Fruit fly (Drosophila melanogaster) whole organism, embryonic: ENCODE data around the gene isoQC.

Experiments used
- Ada2b ChIP-seq: fragments of 200-800 bp; sonication (Bioruptor generic); IDR thresholded peaks from 2 replicates; pipeline ENCODE4 v1.3.6; 2022; ENCODE audit warnings: missing biosample characterization, missing genetic modification characterization
- Atf-2 ChIP-seq: fragments of 200-800 bp; sonication (Bioruptor generic); optimal IDR thresholded peaks from 2 replicates; lab custom pipeline; 2016; ENCODE audit warnings: missing biosample characterization, missing genetic modification characterization
- CG10654 ChIP-seq: fragments of 200-800 bp; sonication (Bioruptor generic); optimal IDR thresholded peaks from 2 replicates; lab custom pipeline; 2016; ENCODE audit warnings: missing biosample characterization, missing genetic modification characterization
- CG10959 ChIP-seq: fragments of 200-800 bp; sonication (Bioruptor generic); IDR thresholded peaks from 2 replicates; pipeline ENCODE4 v1.3.6; 2022; ENCODE audit warnings: missing biosample characterization, missing genetic modification characterization
- CG11560 ChIP-seq: fragments of 200-800 bp; sonication (Bioruptor generic); IDR thresholded peaks from 3 replicates; pipeline ENCODE4 v1.3.6; 2022; ENCODE audit warnings: missing biosample characterization, missing genetic modification characterization
- CG12104 ChIP-seq: fragments of 200-800 bp; sonication (Bioruptor generic); optimal IDR thresholded peaks from 3 replicates; lab custom pipeline; 2016; ENCODE audit warnings: missing biosample characterization, missing genetic modification characterization
- CG14050 ChIP-seq: fragments of 200-800 bp; sonication (Bioruptor generic); IDR thresholded peaks from 3 replicates; pipeline ENCODE4 v1.3.6; 2022; ENCODE audit warnings: missing biosample characterization, missing genetic modification characterization
- CG17385 ChIP-seq: fragments of 200-800 bp; sonication (Bioruptor generic); optimal IDR thresholded peaks from 3 replicates; lab custom pipeline; 2018; ENCODE audit warnings: missing biosample characterization, mild to moderate bottlenecking, missing genetic modification characterization
- CG2202 ChIP-seq: fragments of 200-800 bp; sonication (Bioruptor generic); optimal IDR thresholded peaks from 2 replicates; lab custom pipeline; 2018; ENCODE audit warnings: missing biosample characterization, mild to moderate bottlenecking, missing genetic modification characterization
- CG2678 ChIP-seq: fragments of 200-800 bp; sonication (Bioruptor generic); optimal IDR thresholded peaks from 3 replicates; lab custom pipeline; 2019; ENCODE audit warnings: missing biosample characterization, mild to moderate bottlenecking, missing genetic modification characterization, moderate library complexity
- CG3838 ChIP-seq: fragments of 200-800 bp; sonication (Bioruptor generic); optimal IDR thresholded peaks from 3 replicates; lab custom pipeline; 2016; ENCODE audit warnings: missing biosample characterization, missing genetic modification characterization
- CG4404 ChIP-seq: fragments of 200-800 bp; sonication (Bioruptor generic); IDR thresholded peaks from 2 replicates; pipeline ENCODE4 v1.3.6; 2022; ENCODE audit warnings: missing biosample characterization, missing genetic modification characterization
- CG4730 ChIP-seq: fragments of 200-800 bp; sonication (Bioruptor generic); IDR thresholded peaks from 2 replicates; pipeline ENCODE4 v1.3.6; 2022; ENCODE audit warnings: missing biosample characterization, missing genetic modification characterization
- CG4820 ChIP-seq: fragments of 200-800 bp; sonication (Bioruptor generic); optimal IDR thresholded peaks from 3 replicates; lab custom pipeline; 2016; ENCODE audit warnings: missing biosample characterization, missing genetic modification characterization
- CG9215 ChIP-seq: fragments of 200-800 bp; sonication (Bioruptor generic); IDR thresholded peaks from 2 replicates; pipeline ENCODE4 v1.3.6; 2022; ENCODE audit warnings: missing biosample characterization, missing genetic modification characterization
- CG9609 ChIP-seq: fragments of 200-800 bp; sonication (Bioruptor generic); optimal IDR thresholded peaks from 3 replicates; lab custom pipeline; 2016; ENCODE audit warnings: missing biosample characterization, missing genetic modification characterization
- D19A ChIP-seq: fragments of 200-800 bp; optimal IDR thresholded peaks from 3 replicates; lab custom pipeline; 2019; ENCODE audit warnings: missing biosample characterization, mild to moderate bottlenecking, missing genetic modification characterization, moderate library complexity
- Dfd ChIP-seq, 2 experiments: fragments of >200 bp; optimal IDR thresholded peaks; 2 replicates each; lab custom pipeline; 2017; ENCODE audit warnings: missing biosample characterization in 2 of 2, missing genetic modification characterization in 2 of 2
- Dp ChIP-seq: fragments of 200-800 bp; sonication (Bioruptor generic); optimal IDR thresholded peaks from 2 replicates; lab custom pipeline; 2018; ENCODE audit warnings: missing biosample characterization, mild to moderate bottlenecking, missing genetic modification characterization, moderate library complexity
- Eip74EF ChIP-seq, 2 experiments: fragments of 200-800 bp in 1 of 2; fragments of >200 bp in 1 of 2; sonication (Bioruptor generic) in 1 of 2; optimal IDR thresholded peaks; 2 replicates each; lab custom pipeline; 2017 to 2019; ENCODE audit warnings: missing biosample characterization in 2 of 2, missing genetic modification characterization in 2 of 2, mild to moderate bottlenecking in 1 of 2, moderate library complexity in 1 of 2
- Elba2 ChIP-seq: fragments of 200-800 bp; sonication (Bioruptor generic); optimal IDR thresholded peaks from 3 replicates; lab custom pipeline; 2016; ENCODE audit warnings: missing biosample characterization, missing genetic modification characterization
- Ets65A ChIP-seq: fragments of 200-800 bp; sonication (Bioruptor generic); peaks from one replicate; lab custom pipeline; 2016; ENCODE audit warnings: missing biosample characterization, missing genetic modification characterization
- Gug ChIP-seq: fragments of 200-800 bp; sonication (Bioruptor generic); IDR thresholded peaks from 4 replicates; pipeline ENCODE4 v1.3.6; 2022; ENCODE audit warnings: missing biosample characterization, missing genetic modification characterization
- HLH4C ChIP-seq: fragments of 200-800 bp; sonication (Bioruptor generic); IDR thresholded peaks from 3 replicates; pipeline ENCODE4 v1.3.6; 2022; ENCODE audit warnings: missing biosample characterization, missing genetic modification characterization; ENCODE audit not compliant: partially characterized antibody
- Lim3 ChIP-seq: fragments of 200-800 bp; sonication (Bioruptor generic); IDR thresholded peaks from 2 replicates; pipeline ENCODE4 v1.3.6; 2022; ENCODE audit warnings: missing biosample characterization, missing genetic modification characterization
- Mad ChIP-seq: fragments of 200-800 bp; sonication (Bioruptor generic); optimal IDR thresholded peaks from 2 replicates; lab custom pipeline; 2016; ENCODE audit warnings: missing biosample characterization, missing genetic modification characterization
- Oli ChIP-seq: fragments of 200-800 bp; sonication (Bioruptor generic); optimal IDR thresholded peaks from 2 replicates; lab custom pipeline; 2018; ENCODE audit warnings: missing biosample characterization, mild to moderate bottlenecking, missing genetic modification characterization, moderate library complexity
- Six4 ChIP-seq: fragments of 200-800 bp; sonication (Bioruptor generic); optimal IDR thresholded peaks from 2 replicates; lab custom pipeline; 2016; ENCODE audit warnings: missing biosample characterization, missing genetic modification characterization
- Stat92E ChIP-seq, 3 experiments: fragments of >200 bp in 2 of 3; fragments of 200-800 bp in 1 of 3; sonication (Bioruptor generic) in 1 of 3; optimal IDR thresholded peaks; 2 replicates each; lab custom pipeline; 2017 to 2019; ENCODE audit warnings: missing biosample characterization in 3 of 3, missing genetic modification characterization in 3 of 3, mild to moderate bottlenecking in 1 of 3, moderate library complexity in 1 of 3
- Usf ChIP-seq: fragments of 200-800 bp; sonication (Bioruptor generic); optimal IDR thresholded peaks from 2 replicates; lab custom pipeline; 2017; ENCODE audit warnings: missing genotype, missing biosample characterization, missing genetic modification characterization
- bcd ChIP-seq: fragments of 200-800 bp; sonication (Bioruptor generic); optimal IDR thresholded peaks from 2 replicates; lab custom pipeline; 2017; ENCODE audit warnings: missing biosample characterization, mild to moderate bottlenecking, missing genetic modification characterization
- br ChIP-seq: fragments of >200 bp; optimal IDR thresholded peaks from 2 replicates; lab custom pipeline; 2017
- btn ChIP-seq: fragments of 200-800 bp; sonication (Bioruptor generic); optimal IDR thresholded peaks from 2 replicates; lab custom pipeline; 2016; ENCODE audit warnings: missing biosample characterization, missing genetic modification characterization
- cad ChIP-seq: fragments of >200 bp; optimal IDR thresholded peaks from 2 replicates; lab custom pipeline; 2017; ENCODE audit warnings: missing biosample characterization, missing genetic modification characterization
- croc ChIP-seq: fragments of 200-800 bp; sonication (Bioruptor generic); conservative IDR thresholded peaks from 3 replicates; pipeline ENCODE4 v1.3.6; 2022; ENCODE audit warnings: missing biosample characterization, missing genetic modification characterization
- crp ChIP-seq, 2 experiments: fragments of 200-800 bp; sonication (Bioruptor generic); optimal IDR thresholded peaks; 2 replicates in 1 of 2; 3 replicates in 1 of 2; lab custom pipeline; 2017; ENCODE audit warnings: missing biosample characterization in 2 of 2, missing genetic modification characterization in 2 of 2, mild to moderate bottlenecking in 1 of 2, moderate library complexity in 1 of 2
- danr ChIP-seq: fragments of 200-800 bp; sonication (Bioruptor generic); IDR thresholded peaks from 2 replicates; pipeline ENCODE4 v1.3.6; 2022; ENCODE audit warnings: missing biosample characterization, missing genetic modification characterization
- grau ChIP-seq: fragments of 200-800 bp; optimal IDR thresholded peaks from 3 replicates; lab custom pipeline; 2019; ENCODE audit warnings: missing biosample characterization, mild to moderate bottlenecking, missing genetic modification characterization, moderate library complexity
- grn ChIP-seq: fragments of 200-800 bp; sonication (Bioruptor generic); optimal IDR thresholded peaks from 3 replicates; lab custom pipeline; 2017; ENCODE audit warnings: missing biosample characterization, missing genetic modification characterization
- ham ChIP-seq: fragments of 200-800 bp; sonication (Bioruptor generic); IDR thresholded peaks from 2 replicates; pipeline ENCODE4 v1.3.6; 2022; ENCODE audit warnings: missing biosample characterization, missing genetic modification characterization
- hkb ChIP-seq, 2 experiments: fragments of 200-800 bp in 1 of 2; fragments of >200 bp in 1 of 2; sonication (Bioruptor generic) in 1 of 2; IDR thresholded peaks in 1 of 2; optimal IDR thresholded peaks in 1 of 2; 2 replicates each; pipeline versions ENCODE4 v1.3.6 to Lab custom; 2017 to 2022; ENCODE audit warnings: missing biosample characterization in 1 of 2, missing genetic modification characterization in 1 of 2
- mld ChIP-seq: fragments of 200-800 bp; sonication (Bioruptor generic); IDR thresholded peaks from 3 replicates; pipeline ENCODE4 v1.3.6; 2022; ENCODE audit warnings: missing biosample characterization, missing genetic modification characterization; ENCODE audit not compliant: partially characterized antibody
- oc ChIP-seq: fragments of 200-800 bp; sonication (Bioruptor generic); optimal IDR thresholded peaks from 2 replicates; lab custom pipeline; 2018; ENCODE audit warnings: missing biosample characterization, mild to moderate bottlenecking, missing genetic modification characterization, moderate library complexity
- onecut ChIP-seq: fragments of 200-800 bp; sonication (Bioruptor generic); IDR thresholded peaks from 2 replicates; pipeline ENCODE4 v1.3.6; 2022; ENCODE audit warnings: missing biosample characterization, missing genetic modification characterization
- pan ChIP-seq, 4 experiments: fragments of >200 bp in 3 of 4; fragments of 200-800 bp in 1 of 4; sonication (Bioruptor generic) in 1 of 4; optimal IDR thresholded peaks in 3 of 4; IDR thresholded peaks in 1 of 4; 2 replicates each; pipeline versions ENCODE4 v1.3.6 to Lab custom; 2017 to 2022; ENCODE audit warnings: missing biosample characterization in 2 of 4, missing genetic modification characterization in 2 of 4, mixed read lengths in 1 of 4
- schlank ChIP-seq: fragments of 200-800 bp; sonication (Bioruptor generic); optimal IDR thresholded peaks from 2 replicates; lab custom pipeline; 2018; ENCODE audit warnings: missing biosample characterization, mild to moderate bottlenecking, missing genetic modification characterization
- tap ChIP-seq: fragments of 200-800 bp; optimal IDR thresholded peaks from 3 replicates; lab custom pipeline; 2019; ENCODE audit warnings: missing biosample characterization, mild to moderate bottlenecking, missing genetic modification characterization, moderate library complexity
- tll ChIP-seq, 2 experiments: fragments of 200-800 bp in 1 of 2; fragments of >200 bp in 1 of 2; sonication (Bioruptor generic) in 1 of 2; optimal IDR thresholded peaks; 2 replicates each; lab custom pipeline; 2017 to 2019; ENCODE audit warnings: missing biosample characterization in 2 of 2, missing genetic modification characterization in 2 of 2, mild to moderate bottlenecking in 1 of 2, moderate library complexity in 1 of 2

The isoQC gene

DNA sequence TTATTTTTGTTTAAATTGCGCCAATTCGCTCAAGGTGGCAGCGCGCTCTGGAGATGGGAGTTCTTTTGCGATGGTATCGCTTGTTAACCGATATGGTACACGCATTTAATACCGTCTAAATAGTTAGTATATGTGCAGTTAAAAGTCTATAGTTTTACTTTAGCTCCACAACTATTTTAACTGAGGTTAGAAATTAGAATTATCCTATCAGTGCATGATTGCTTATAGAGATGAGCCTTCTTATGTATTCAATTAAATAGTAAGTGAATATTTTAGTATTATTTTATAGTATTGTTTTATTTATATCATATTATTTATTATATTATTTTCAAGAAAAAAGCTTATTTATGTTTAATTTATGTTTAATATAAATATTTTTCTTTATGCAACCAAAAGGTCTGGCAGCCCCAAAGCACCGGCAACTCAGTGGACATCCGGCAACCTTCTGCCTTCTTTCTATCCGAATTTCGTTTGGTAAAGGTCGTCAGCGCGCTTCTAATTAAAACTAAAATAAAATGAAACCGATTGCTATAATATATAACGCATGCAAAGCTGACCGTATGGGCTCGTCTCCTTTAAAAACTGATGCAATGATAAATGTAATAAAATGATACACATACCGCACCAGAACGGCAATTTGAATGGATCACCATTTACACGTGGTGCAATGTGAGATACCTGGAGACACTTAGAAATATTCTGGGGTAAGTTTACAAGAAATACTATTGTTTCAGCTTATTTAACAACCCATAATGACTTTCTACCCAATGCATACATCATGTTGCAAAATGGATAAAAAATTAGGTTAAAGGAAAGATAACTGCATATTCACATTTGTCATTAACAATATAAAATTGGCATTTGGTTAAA is 21.2 kb upstream of the isoQC start, which contains the start of gene CG5199 (continued):
- TF ChIP-seq CG4404 (GFP tag; lab: Robert Waterston, UW): peak; percentile 69; the same call in 1 of the 2 replicates
- TF ChIP-seq Ets65A (GFP tag; lab: Kevin White, UChicago): peak; percentile 92
- no peak for TF ChIP-seq onecut (GFP tag; lab: Robert Waterston, UW)
- TF ChIP-seq D19A (tag; lab: Kevin White, UChicago): peak; percentile 49
- TF ChIP-seq CG17385 (GFP tag; lab: Kevin White, UChicago): peak; percentile 36
- peak; percentile 61; the same call in 1 of the 3 replicates for TF ChIP-seq HLH4C
- TF ChIP-seq tll (GFP tag; optimal IDR thresholded peaks at IDR 0.05; lab: Kevin White, UChicago): no peak
- TF ChIP-seq mld: no peak
- peak; percentile 57 for TF ChIP-seq croc (GFP tag; lab: Robert Waterston, UW)
- peak; percentile 62 for TF ChIP-seq Dp (GFP tag; lab: Kevin White, UChicago)
- no peak for TF ChIP-seq oc (tag; lab: Kevin White, UChicago)
- peak; percentile 75 for TF ChIP-seq CG2678
- TF ChIP-seq tap (tag; lab: Kevin White, UChicago): peak; percentile 45
- peak; percentile 76 for TF ChIP-seq grau
- peak; percentile 80 for TF ChIP-seq CG9215 (GFP tag; lab: Robert Waterston, UW)
- TF ChIP-seq CG9609 (GFP tag; lab: Kevin White, UChicago): peak; percentile 2
- no peak for TF ChIP-seq Eip74EF (GFP tag; optimal IDR thresholded peaks at IDR 0.05; lab: Kevin White, UChicago)
- TF ChIP-seq Ada2b (GFP tag; lab: Robert Waterston, UW): peak; percentile 62
- no peak for TF ChIP-seq Mad (GFP tag; lab: Kevin White, UChicago)
- TF ChIP-seq Stat92E (GFP tag; optimal IDR thresholded peaks at IDR 0.05; lab: Kevin White, UChicago): no peak
- no peak for TF ChIP-seq cad (GFP tag; lab: Kevin White, UChicago)
- TF ChIP-seq CG4730: peak; percentile 54
- peak; percentile 73 for TF ChIP-seq CG10654 (GFP tag; lab: Kevin White, UChicago)
- peak; percentile 77 for TF ChIP-seq bcd (GFP tag; lab: Kevin White, UChicago)
- no peak for TF ChIP-seq CG14050 (GFP tag; lab: Robert Waterston, UW)
- TF ChIP-seq pan (optimal IDR thresholded peaks at IDR 0.05; lab: Kevin White, UChicago): no peak
- TF ChIP-seq pan (GFP tag; optimal IDR thresholded peaks at IDR 0.05 in 1 of 2, IDR thresholded peaks at IDR 0.05 in 1 of 2): peak in 1 of 2 experiments; percentile 65
- no peak for TF ChIP-seq schlank (tag; lab: Kevin White, UChicago)
- TF ChIP-seq CG11560 (tag; lab: Robert Waterston, UW): peak; percentile 56; the same call in 1 of the 3 replicates
- TF ChIP-seq CG10959 (GFP tag; lab: Robert Waterston, UW): no peak
- peak; percentile 41; the same call in 1 of the 2 replicates for TF ChIP-seq danr (GFP tag; lab: Robert Waterston, UW)
- no peak for TF ChIP-seq Dfd (GFP tag; optimal IDR thresholded peaks at IDR 0.05; lab: Kevin White, UChicago)
- TF ChIP-seq CG2202: peak; percentile 10
- peak; percentile 61; the same call in 3 of the 4 replicates for TF ChIP-seq Gug (GFP tag; lab: Robert Waterston, UW)
- peak; percentile 43 for TF ChIP-seq Six4 (GFP tag; lab: Kevin White, UChicago)
- TF ChIP-seq Lim3: no peak
- no peak for TF ChIP-seq Atf-2
- peak; percentile 49 for TF ChIP-seq CG12104 (GFP tag; lab: Kevin White, UChicago)
- TF ChIP-seq br: no peak
- no peak for TF ChIP-seq btn (GFP tag; lab: Kevin White, UChicago)
- TF ChIP-seq crp (GFP tag; optimal IDR thresholded peaks at IDR 0.05; lab: Kevin White, UChicago): peak in 1 of 2 experiments; percentile 3
- no peak for TF ChIP-seq ham (GFP tag; lab: Robert Waterston, UW)
- TF ChIP-seq grn (GFP tag; lab: Kevin White, UChicago): no peak
- TF ChIP-seq Oli (tag; lab: Kevin White, UChicago): peak; percentile 56
- TF ChIP-seq hkb (optimal IDR thresholded peaks at IDR 0.05; lab: Kevin White, UChicago): no peak
- no peak for TF ChIP-seq hkb (GFP tag; IDR thresholded peaks at IDR 0.05; lab: Robert Waterston, UW)
- TF ChIP-seq CG3838 (GFP tag; lab: Kevin White, UChicago): no peak
- TF ChIP-seq Usf (GFP tag; lab: Kevin White, UChicago): peak; percentile 55
- no peak for TF ChIP-seq Elba2
- TF ChIP-seq CG4820 (GFP tag; lab: Kevin White, UChicago): peak; percentile 67
